Worm (Caenorhabditis elegans) whole organism, L4 larva: ENCODE results near the gene pqbp-1.1.
A peak's percentile ranks its signal among the peaks of the same experiment; 100 is the strongest.

Source experiments
- R02D3.7 ChIP-seq: fragments of 150-350 bp; sonication (generic microtip); optimal IDR thresholded peaks from 3 replicates; lab custom pipeline; 2014; ENCODE audit warnings: missing biosample characterization, missing genetic modification characterization
- aha-1 ChIP-seq: fragments of 150-350 bp; peaks from one replicate; lab custom pipeline; 2014; ENCODE audit warnings: missing biosample characterization, missing genetic modification characterization
- aly-2 ChIP-seq: sonication (generic microtip); optimal IDR thresholded peaks from 2 replicates; lab custom pipeline; 2018; ENCODE audit warnings: missing biosample characterization, missing genetic modification characterization
- ceh-82 ChIP-seq: sonication (generic microtip); optimal IDR thresholded peaks from 2 replicates; lab custom pipeline; 2017; ENCODE audit warnings: missing biosample characterization, missing genetic modification characterization
- daf-16 ChIP-seq, 3 experiments: sonication (generic microtip); optimal IDR thresholded peaks; 2 replicates each; lab custom pipeline; 2016 to 2017; ENCODE audit warnings: missing genetic modification characterization in 3 of 3, missing genetic modification reagents in 3 of 3, mild to moderate bottlenecking in 2 of 3, missing compliant biosample characterization in 2 of 3, missing biosample characterization in 1 of 3, moderate library complexity in 1 of 3
- daf-19 ChIP-seq: fragments of 200-800 bp; sonication (Bioruptor generic); conservative IDR thresholded peaks from 2 replicates; pipeline ENCODE4 v1.3.6; 2022; ENCODE audit warnings: missing genetic modification characterization, missing compliant biosample characterization
- dmd-6 ChIP-seq: fragments of 200-800 bp; sonication (Bioruptor generic); IDR thresholded peaks from 2 replicates; pipeline ENCODE4 v1.3.6; 2022; ENCODE audit warnings: missing genetic modification reagents, missing genetic modification characterization, missing compliant biosample characterization
- dmd-9 ChIP-seq: fragments of 200-800 bp; sonication (Bioruptor generic); IDR thresholded peaks from 2 replicates; pipeline ENCODE4 v1.3.6; 2022; ENCODE audit warnings: missing genetic modification reagents, missing genetic modification characterization, missing compliant biosample characterization
- dve-1 ChIP-seq: sonication (generic microtip); optimal IDR thresholded peaks from 2 replicates; lab custom pipeline; 2017; ENCODE audit warnings: antibody characterized with exemption, mild to moderate bottlenecking, missing genetic modification characterization, missing compliant biosample characterization; ENCODE audit not compliant: insufficient read depth
- fos-1 ChIP-seq: fragments of 150-350 bp; optimal IDR thresholded peaks from 2 replicates; lab custom pipeline; 2014; ENCODE audit warnings: missing biosample characterization, missing genetic modification characterization
- hlh-11 ChIP-seq: fragments of 200-800 bp; sonication (Bioruptor generic); optimal IDR thresholded peaks from 2 replicates; lab custom pipeline; 2018; ENCODE audit warnings: mild to moderate bottlenecking, missing genetic modification characterization, missing compliant biosample characterization
- hlh-30 ChIP-seq: sonication (generic microtip); optimal IDR thresholded peaks from 2 replicates; lab custom pipeline; 2017; ENCODE audit warnings: antibody characterized with exemption, mild to moderate bottlenecking, missing genetic modification characterization, missing compliant biosample characterization; ENCODE audit not compliant: insufficient read depth
- jun-1 ChIP-seq: fragments of 150-350 bp; optimal IDR thresholded peaks from 2 replicates; lab custom pipeline; 2014; ENCODE audit warnings: missing biosample characterization, missing genetic modification reagents, missing genetic modification characterization
- lin-1 ChIP-seq: fragments of 200-800 bp; sonication (Bioruptor generic); IDR thresholded peaks from 2 replicates; pipeline ENCODE4 v1.3.6; 2022; ENCODE audit warnings: missing genetic modification reagents, missing genetic modification characterization, missing compliant biosample characterization
- lsy-2 ChIP-seq, 2 experiments: fragments of 150-350 bp in 1 of 2; sonication (generic microtip) in 1 of 2; optimal IDR thresholded peaks; 2 replicates each; lab custom pipeline; 2014 to 2017; ENCODE audit warnings: missing biosample characterization in 2 of 2, missing genetic modification characterization in 2 of 2
- mdl-1 ChIP-seq, 2 experiments: fragments of 150-350 bp in 1 of 2; sonication (generic microtip) in 1 of 2; optimal IDR thresholded peaks; 2 replicates each; lab custom pipeline; 2014 to 2017; ENCODE audit warnings: missing biosample characterization in 2 of 2, missing genetic modification characterization in 2 of 2
- mdt-29 ChIP-seq: fragments of 200-800 bp; sonication (Bioruptor generic); IDR thresholded peaks from 2 replicates; pipeline ENCODE4 v1.3.6; 2022; ENCODE audit warnings: missing genetic modification reagents, missing genetic modification characterization, missing compliant biosample characterization
- mep-1 ChIP-seq: fragments of 150-350 bp; sonication (generic microtip); optimal IDR thresholded peaks from 3 replicates; lab custom pipeline; 2014; ENCODE audit warnings: missing biosample characterization, missing genetic modification characterization
- mxl-3 ChIP-seq: fragments of 200-800 bp; sonication (Bioruptor generic); optimal IDR thresholded peaks from 2 replicates; lab custom pipeline; 2018; ENCODE audit warnings: mild to moderate bottlenecking, missing genetic modification characterization, missing compliant biosample characterization
- nhr-25 ChIP-seq: sonication (generic microtip); optimal IDR thresholded peaks from 2 replicates; lab custom pipeline; 2017; ENCODE audit warnings: missing genetic modification characterization, mild to moderate bottlenecking, missing compliant biosample characterization, antibody characterized with exemption, moderate library complexity, borderline replicate concordance; ENCODE audit not compliant: insufficient read depth
- nhr-28 ChIP-seq: fragments of 150-350 bp; optimal IDR thresholded peaks from 2 replicates; lab custom pipeline; 2014; ENCODE audit warnings: missing biosample characterization, missing genetic modification characterization
- nhr-48 ChIP-seq: sonication (generic microtip); optimal IDR thresholded peaks from 2 replicates; lab custom pipeline; 2016; ENCODE audit warnings: mild to moderate bottlenecking, missing genetic modification characterization, missing compliant biosample characterization
- nhr-77 ChIP-seq: fragments of 150-350 bp; optimal IDR thresholded peaks from 2 replicates; lab custom pipeline; 2014; ENCODE audit warnings: missing biosample characterization, missing genetic modification characterization
- php-3 ChIP-seq: fragments of 200-800 bp; sonication (Bioruptor generic); IDR thresholded peaks from 2 replicates; pipeline ENCODE4 v1.3.6; 2022; ENCODE audit warnings: missing genetic modification reagents, missing genetic modification characterization, missing compliant biosample characterization
- pqm-1 ChIP-seq: sonication (generic microtip); optimal IDR thresholded peaks from 2 replicates; lab custom pipeline; 2017; ENCODE audit warnings: missing biosample characterization, missing genetic modification characterization
- rbr-2 ChIP-seq: sonication (generic microtip); optimal IDR thresholded peaks from 2 replicates; lab custom pipeline; 2016; ENCODE audit warnings: missing genotype, missing genetic modification characterization, missing compliant biosample characterization
- skn-1 ChIP-seq: fragments of 150-350 bp; optimal IDR thresholded peaks from 2 replicates; lab custom pipeline; 2014; ENCODE audit warnings: missing biosample characterization, missing genetic modification characterization
- snpc-4 ChIP-seq: fragments of 150-350 bp; optimal IDR thresholded peaks from 2 replicates; lab custom pipeline; 2014; ENCODE audit warnings: missing biosample characterization, missing genetic modification characterization
- spr-1 ChIP-seq: sonication (generic microtip); optimal IDR thresholded peaks from 2 replicates; lab custom pipeline; 2016; ENCODE audit warnings: mild to moderate bottlenecking, missing genetic modification characterization, missing compliant biosample characterization
- tra-1 ChIP-seq: fragments of 200-800 bp; sonication (Bioruptor generic); IDR thresholded peaks from 2 replicates; pipeline ENCODE4 v1.3.6; 2022; ENCODE audit warnings: missing genetic modification reagents, missing genetic modification characterization, missing compliant biosample characterization
- unc-39 ChIP-seq: sonication (generic microtip); optimal IDR thresholded peaks from 2 replicates; lab custom pipeline; 2017; ENCODE audit warnings: missing biosample characterization, missing genetic modification characterization
- unc-62 ChIP-seq, 3 experiments: fragments of 150-350 bp in 1 of 3; sonication (generic microtip); optimal IDR thresholded peaks in 2 of 3; peaks in 1 of 3; 1 replicate in 1 of 3; 2 replicates in 2 of 3; lab custom pipeline; 2014 to 2017; ENCODE audit warnings: missing biosample characterization in 3 of 3, missing genetic modification characterization in 3 of 3, missing genetic modification reagents in 3 of 3, missing genotype in 1 of 3

Gene pqbp-1.1

ce11 chrIV:305101-305500 lies 43.6 kb upstream of the pqbp-1.1 start:
- no peak for TF ChIP-seq daf-16 (GFP tag; optimal IDR thresholded peaks at IDR 0.05; lab: Kevin White, UChicago)
- TF ChIP-seq daf-16 (tag; optimal IDR thresholded peaks at IDR 0.05; lab: Kevin White, UChicago), result peak; percentile 28
- TF ChIP-seq snpc-4 (tag; lab: Kevin White, UChicago), result no peak
- no peak for TF ChIP-seq rbr-2 (tag; lab: Kevin White, UChicago)
- TF ChIP-seq nhr-25, result no peak
- peak; percentile 42 for TF ChIP-seq nhr-28
- TF ChIP-seq dve-1 (tag; lab: Kevin White, UChicago), result peak; percentile 52
- TF ChIP-seq php-3 (GFP tag; lab: Robert Waterston, UW), result peak; percentile 89
- peak; percentile 22 for TF ChIP-seq pqm-1 (tag; lab: Kevin White, UChicago)
- no peak for TF ChIP-seq R02D3.7
- TF ChIP-seq daf-19 (GFP tag; lab: Robert Waterston, UW), result no peak
- TF ChIP-seq nhr-77 (tag; lab: Kevin White, UChicago), result peak; percentile 22

DNA sequence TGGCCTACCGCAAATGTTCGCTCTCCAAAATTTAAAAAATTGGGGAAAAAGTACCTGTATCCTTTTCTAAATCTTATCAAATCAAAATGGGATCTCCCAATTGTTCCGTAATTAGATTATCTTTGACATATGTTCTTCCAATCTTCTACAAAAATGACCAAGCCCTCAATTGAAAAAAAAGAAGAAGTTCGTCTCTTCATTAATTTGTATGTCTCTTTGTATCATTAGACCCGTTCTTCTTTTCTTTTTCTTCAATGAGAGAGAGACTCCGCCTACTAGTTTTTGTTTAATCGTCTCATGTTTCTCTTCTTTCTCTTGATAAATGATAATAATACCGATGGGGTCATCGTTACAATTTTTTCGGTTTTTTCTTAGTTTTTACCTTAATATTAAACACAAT lies 41.8 kb upstream of the pqbp-1.1 start:
- TF ChIP-seq ceh-82 (tag; lab: Kevin White, UChicago), result no peak
- TF ChIP-seq hlh-30 (tag; lab: Kevin White, UChicago), result peak; percentile 19
- 0 out of 2 replicates have a peak, but pooled peaks have one; percentile 20 for TF ChIP-seq tra-1
- TF ChIP-seq fos-1 (tag; lab: Kevin White, UChicago), result no peak
- TF ChIP-seq dmd-9, result no peak
- no peak for TF ChIP-seq hlh-11 (tag; lab: Kevin White, UChicago)
- no peak for TF ChIP-seq mdt-29 (GFP tag; lab: Robert Waterston, UW)
- TF ChIP-seq lin-1 (GFP tag; lab: Robert Waterston, UW), result no peak
- peak; percentile 77 for TF ChIP-seq aha-1 (tag; lab: Kevin White, UChicago)
- TF ChIP-seq nhr-48 (tag; lab: Kevin White, UChicago), result peak; percentile 11
- TF ChIP-seq mep-1, result peak; percentile 4
- peak in 1 of 2 experiments; percentile 67 for TF ChIP-seq unc-62 (GFP tag; optimal IDR thresholded peaks at IDR 0.05 in 1 of 2; lab: Kevin White, UChicago)
- TF ChIP-seq unc-62 (tag; optimal IDR thresholded peaks at IDR 0.05; lab: Kevin White, UChicago), result no peak
- 0 out of 2 replicates have a peak, but pooled peaks have one; percentile 14 for TF ChIP-seq dmd-6 (GFP tag; lab: Robert Waterston, UW)
- TF ChIP-seq, all 104 proteins: peak for 7

DNA sequence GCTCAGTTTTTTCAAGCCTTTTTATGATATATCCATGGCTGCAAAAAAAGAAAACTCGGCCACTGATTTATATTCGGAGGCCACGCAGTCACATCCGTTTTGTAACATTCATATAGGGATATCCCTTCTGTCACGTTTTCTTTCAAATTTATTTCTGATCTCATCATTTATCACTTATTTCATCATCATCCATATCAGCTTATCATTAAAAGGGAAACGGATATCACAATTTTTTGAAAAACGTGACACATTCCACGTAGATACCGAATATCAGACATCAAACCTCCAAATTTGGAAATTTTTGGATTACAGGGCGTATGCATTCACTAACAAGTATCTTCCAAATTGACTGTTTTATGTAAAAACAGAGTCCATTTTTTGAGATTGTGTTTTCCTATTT lies 41.3 kb upstream of the pqbp-1.1 start:
- TF ChIP-seq lsy-2 (tag; optimal IDR thresholded peaks at IDR 0.05; lab: Kevin White, UChicago) (peak in 1 of 2 experiments; percentile 8), unc-39 (tag; lab: Kevin White, UChicago) (no peak), aly-2 (no peak), mdl-1 (tag; optimal IDR thresholded peaks at IDR 0.05; lab: Kevin White, UChicago) (peak; percentile 17 to 67), hlh-11 (tag; lab: Kevin White, UChicago) (peak; percentile 28), dve-1 (tag; lab: Kevin White, UChicago) (no peak), skn-1 (tag; lab: Kevin White, UChicago) (no peak), nhr-28 (peak; percentile 40), pqm-1 (tag; lab: Kevin White, UChicago) (no peak), mxl-3 (peak; percentile 33), hlh-30 (tag; lab: Kevin White, UChicago) (peak; percentile 70), unc-62 (GFP tag; optimal IDR thresholded peaks at IDR 0.05 in 1 of 2; lab: Kevin White, UChicago) (peak in 1 of 2 experiments; percentile 85), unc-62 (tag; optimal IDR thresholded peaks at IDR 0.05; lab: Kevin White, UChicago) (no peak)
- TF ChIP-seq, all 104 proteins: peak for 7

- TF ChIP-seq nhr-28 (peak; percentile 67), lin-1 (GFP tag; lab: Robert Waterston, UW) (no peak), hlh-30 (tag; lab: Kevin White, UChicago) (peak; percentile 36), dmd-9 (no peak), spr-1 (tag; lab: Kevin White, UChicago) (no peak), hlh-11 (tag; lab: Kevin White, UChicago) (peak; percentile 45), jun-1 (tag; lab: Kevin White, UChicago) (no peak), ceh-82 (tag; lab: Kevin White, UChicago) (no peak), mxl-3 (peak; percentile 55), unc-62 (GFP tag; optimal IDR thresholded peaks at IDR 0.05 in 1 of 2; lab: Kevin White, UChicago) (peak in 1 of 2 experiments; percentile 72), unc-62 (tag; optimal IDR thresholded peaks at IDR 0.05; lab: Kevin White, UChicago) (no peak)
These were observed 38.8 kb upstream of the pqbp-1.1 start for ce11 chrIV:300307-300706.
